Worm (Caenorhabditis elegans): ENCODE results near the gene nex-1.

Gene nex-1

DNA sequence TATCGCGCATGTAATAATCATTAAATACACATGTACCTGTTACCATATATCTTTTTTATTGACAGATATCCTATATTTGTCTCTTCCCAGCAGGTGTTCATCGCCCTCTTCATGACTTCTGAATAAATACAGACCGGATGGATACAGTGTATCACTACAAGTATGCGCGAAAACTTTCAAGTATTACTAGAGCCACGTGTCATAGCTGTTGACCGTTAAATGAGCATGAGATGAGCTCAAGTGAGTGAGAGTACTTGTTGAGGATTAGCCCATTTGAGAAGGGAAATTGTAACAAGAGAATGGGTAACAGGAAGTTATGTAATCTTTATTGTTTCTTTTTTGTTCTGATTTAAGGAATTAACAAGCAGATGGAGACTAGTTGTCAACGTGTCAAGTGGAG lies 19.6 kb downstream of the nex-1 start:
- TF ChIP-seq ceh-8 (GFP tag; optimal IDR thresholded peaks at IDR 0.05) = no peak
- no peak for TF ChIP-seq Y116A8C.19 (tag; optimal IDR thresholded peaks at IDR 0.05; ENCODE audit: borderline replicate concordance)
- TF ChIP-seq unc-130 (tag; optimal IDR thresholded peaks at IDR 0.05) = no peak
- TF ChIP-seq nhr-77 (tag; optimal IDR thresholded peaks at IDR 0.05) = no peak
- no peak for TF ChIP-seq lin-15B (tag; optimal IDR thresholded peaks at IDR 0.05)
- no peak for TF ChIP-seq rnt-1 (tag; optimal IDR thresholded peaks at IDR 0.05)
- TF ChIP-seq nhr-47 (tag; optimal IDR thresholded peaks at IDR 0.05) = no peak
- TF ChIP-seq unc-30 (tag; optimal IDR thresholded peaks at IDR 0.05) = no peak
- no peak for TF ChIP-seq mdl-1 (tag; optimal IDR thresholded peaks at IDR 0.05)
- TF ChIP-seq snpc-4 (tag; optimal IDR thresholded peaks at IDR 0.05) = no peak
- no peak for TF ChIP-seq lin-13 (GFP tag; optimal IDR thresholded peaks at IDR 0.05)
- no peak for TF ChIP-seq fkh-8 (tag; optimal IDR thresholded peaks at IDR 0.05)
- no peak for TF ChIP-seq hpl-2 (GFP tag; optimal IDR thresholded peaks at IDR 0.05)
- TF ChIP-seq unc-98 (GFP tag; IDR thresholded peaks at IDR 0.05) = no peak
- TF ChIP-seq mef-2 (tag; optimal IDR thresholded peaks at IDR 0.05) = no peak
- no peak for TF ChIP-seq hlh-17 (GFP tag; optimal IDR thresholded peaks at IDR 0.05; ENCODE audit: borderline replicate concordance)
- no peak for TF ChIP-seq snu-23 (GFP tag; optimal IDR thresholded peaks at IDR 0.05)
- TF ChIP-seq egl-27 (tag; optimal IDR thresholded peaks at IDR 0.05) = no peak
- TF ChIP-seq pqm-1 (tag; optimal IDR thresholded peaks at IDR 0.05) = no peak

DNA sequence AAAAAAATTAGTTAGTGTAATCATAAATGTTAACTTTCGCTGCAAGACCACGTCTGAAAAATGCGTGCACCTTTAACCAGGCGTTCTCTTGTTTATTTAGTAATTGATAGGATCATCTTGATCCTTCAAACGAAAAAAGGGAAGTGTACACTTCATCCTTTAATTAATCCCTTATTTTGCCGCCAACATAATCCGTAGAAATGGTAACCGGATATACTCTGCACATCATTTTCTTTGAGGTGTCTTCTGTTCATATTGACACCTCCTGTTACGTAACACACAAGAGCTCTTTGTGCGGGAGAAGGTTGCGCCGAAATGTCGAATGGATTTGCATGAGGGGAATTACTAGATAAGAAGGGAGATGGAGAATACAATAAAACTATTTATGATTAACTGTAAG lies 23.3 kb downstream of the nex-1 start:
- TF ChIP-seq dsc-1 (tag; optimal IDR thresholded peaks at IDR 0.05) (peak; percentile 48), hlh-4 (tag; optimal IDR thresholded peaks at IDR 0.05) (no peak), nhr-19 (GFP tag; conservative IDR thresholded peaks at IDR 0.05) (no peak), alr-1 (tag; optimal IDR thresholded peaks at IDR 0.05; ENCODE audit: borderline replicate concordance) (no peak), C04F5.9 (tag; optimal IDR thresholded peaks at IDR 0.05) (no peak), mep-1 (tag; optimal IDR thresholded peaks at IDR 0.05) (no peak), nhr-47 (tag; optimal IDR thresholded peaks at IDR 0.05) (no peak), elt-3 (tag; optimal IDR thresholded peaks at IDR 0.05) (no peak), fkh-8 (tag; optimal IDR thresholded peaks at IDR 0.05) (no peak), efl-1 (optimal IDR thresholded peaks at IDR 0.05) (no peak), efl-1 (GFP tag; optimal IDR thresholded peaks at IDR 0.05 in 1 of 2) (peak in 1 of 2 experiments; percentile 29), blmp-1 (tag; optimal IDR thresholded peaks at IDR 0.05) (no peak), lin-35 (GFP tag; optimal IDR thresholded peaks at IDR 0.05) (no peak), ama-1 (optimal IDR thresholded peaks at IDR 0.05) (no peak), rnt-1 (tag; optimal IDR thresholded peaks at IDR 0.05) (no peak)

DNA sequence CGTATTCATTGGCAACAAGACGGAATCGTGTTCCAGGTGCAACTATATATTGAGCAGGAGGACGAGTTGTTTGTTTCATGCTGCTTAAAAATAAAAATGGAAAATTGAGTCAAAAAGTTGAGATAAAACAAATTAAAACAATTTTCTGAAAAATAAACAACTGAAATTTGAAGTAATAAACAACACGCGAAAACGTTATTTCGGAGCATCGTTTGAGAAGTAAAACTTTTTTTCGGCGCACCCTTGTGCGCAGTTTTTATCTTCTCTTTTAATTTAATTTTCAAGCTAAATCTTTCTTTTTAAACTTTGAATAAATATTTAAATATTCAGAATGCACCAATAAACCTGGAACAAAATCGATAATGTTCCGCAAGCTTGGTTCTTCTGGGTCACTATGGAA lies 28.7 kb downstream of the nex-1 start, which contains the start of the genes sumv-1 and gop-1:
Gene sumv-1, minus strand, starts transcription at position 80 of the 400 bp plus-strand sequence.
Gene gop-1, plus strand, starts transcription at position 331 of the 400 bp plus-strand sequence.
- TF ChIP-seq lin-35 (GFP tag; optimal IDR thresholded peaks at IDR 0.05) = peak; percentile 3 to 11
- no peak for TF ChIP-seq snpc-4 (tag; optimal IDR thresholded peaks at IDR 0.05)
- no peak for TF ChIP-seq efl-1 (optimal IDR thresholded peaks at IDR 0.05)
- TF ChIP-seq efl-1 (GFP tag; optimal IDR thresholded peaks at IDR 0.05 in 1 of 2) = peak; percentile 2 to 81
- peak in 1 of 3 experiments; percentile 14 for TF ChIP-seq dpl-1 (GFP tag; optimal IDR thresholded peaks at IDR 0.05)

DNA sequence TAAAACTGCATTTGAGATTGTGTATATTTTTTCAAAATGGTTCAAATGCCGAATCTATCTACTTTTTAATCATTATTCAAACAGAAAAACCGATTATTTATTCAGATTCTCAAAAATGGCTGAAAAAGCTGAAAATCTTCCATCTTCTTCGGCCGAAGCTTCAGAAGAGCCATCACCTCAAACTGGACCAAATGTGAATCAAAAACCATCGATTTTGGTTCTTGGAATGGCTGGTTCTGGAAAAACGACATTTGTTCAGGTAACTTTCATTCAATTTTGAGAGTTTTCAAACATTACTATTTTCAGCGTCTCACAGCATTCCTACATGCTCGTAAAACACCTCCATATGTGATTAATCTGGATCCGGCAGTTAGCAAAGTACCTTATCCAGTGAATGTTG lies 33.5 kb downstream of the nex-1 start, which contains the start of gene gop-2:
Gene gop-2, plus strand, starts transcription at position 106 of the 400 bp plus-strand sequence.
- TF ChIP-seq ceh-82 (tag; optimal IDR thresholded peaks at IDR 0.05) (no peak), nhr-77 (tag; optimal IDR thresholded peaks at IDR 0.05) (no peak), snpc-4 (tag; optimal IDR thresholded peaks at IDR 0.05) (no peak), hlh-4 (tag; optimal IDR thresholded peaks at IDR 0.05) (no peak), grh-1 (GFP tag; IDR thresholded peaks at IDR 0.05) (no peak), sox-4 (tag; optimal IDR thresholded peaks at IDR 0.05) (no peak)

DNA sequence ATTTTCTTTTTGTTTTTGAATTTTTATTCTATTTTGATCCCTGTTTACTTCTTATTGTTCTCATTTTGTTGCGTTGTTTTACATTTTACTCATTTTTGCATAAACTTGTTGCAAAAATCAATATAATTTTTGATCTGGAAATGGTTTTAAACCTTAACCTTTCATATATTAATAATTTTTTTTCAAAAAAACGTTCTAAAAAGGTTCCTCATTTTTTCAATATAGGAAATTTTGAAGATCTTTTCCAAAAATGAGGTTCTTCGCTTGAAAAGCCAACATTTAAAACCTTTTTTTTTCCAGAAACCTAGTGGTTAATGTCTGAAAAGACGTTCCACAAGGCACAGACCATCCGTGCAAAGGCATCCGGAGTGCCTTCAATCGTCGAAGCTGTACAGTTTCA lies 35.0 kb downstream of the nex-1 start, which contains the start of gene gop-3:
Gene gop-3, plus strand, starts transcription at position 301 of the 400 bp plus-strand sequence.
- no peak for TF ChIP-seq elt-2 (tag; optimal IDR thresholded peaks at IDR 0.05)

Measured in whole organism, L1 larva.